Worm (Caenorhabditis elegans) whole organism, L3 larva: ENCODE data around the gene zyx-1.
"Not testable (repeated sequence)": the region's sequence is repeated elsewhere in the genome, so short reads cannot be mapped to it uniquely, and the experiment has no call there.

ENCODE experiments used
- R02D3.7 ChIP-seq: fragments of 150-350 bp; optimal IDR thresholded peaks from 2 replicates; lab custom pipeline; 2014; ENCODE audit warnings: missing biosample characterization, missing genetic modification characterization
- ZK546.5 ChIP-seq: sonication (generic microtip); optimal IDR thresholded peaks from 2 replicates; lab custom pipeline; 2017; ENCODE audit warnings: missing biosample characterization, missing genetic modification characterization
- ama-1 ChIP-seq: fragments of 150-350 bp; optimal IDR thresholded peaks from 2 replicates; lab custom pipeline; 2018
- ceh-16 ChIP-seq: sonication (generic microtip); optimal IDR thresholded peaks from 2 replicates; lab custom pipeline; 2017; ENCODE audit warnings: missing biosample characterization, missing genetic modification characterization
- ceh-28 ChIP-seq: fragments of 150-350 bp; optimal IDR thresholded peaks from 2 replicates; lab custom pipeline; 2014; ENCODE audit warnings: missing biosample characterization, missing genetic modification reagents, missing genetic modification characterization
- ceh-82 ChIP-seq: fragments of 150-350 bp; optimal IDR thresholded peaks from 2 replicates; lab custom pipeline; 2014; ENCODE audit warnings: missing biosample characterization, missing genetic modification characterization
- ceh-9 ChIP-seq: sonication (generic microtip); optimal IDR thresholded peaks from 2 replicates; lab custom pipeline; 2018; ENCODE audit warnings: missing biosample characterization, missing genetic modification characterization
- daf-12 ChIP-seq: fragments of 150-350 bp; optimal IDR thresholded peaks from 2 replicates; lab custom pipeline; 2014; ENCODE audit warnings: missing biosample characterization, missing genetic modification reagents, missing genetic modification characterization
- egl-27 ChIP-seq: sonication (generic microtip); optimal IDR thresholded peaks from 4 replicates; lab custom pipeline; 2017; ENCODE audit warnings: missing biosample characterization, missing genetic modification reagents, missing genetic modification characterization
- elt-3 ChIP-seq, 3 experiments: fragments of 150-350 bp in 1 of 3; sonication (generic microtip) in 2 of 3; optimal IDR thresholded peaks; 2 replicates in 2 of 3; 4 replicates in 1 of 3; lab custom pipeline; 2014 to 2017; ENCODE audit warnings: missing biosample characterization in 3 of 3, missing genetic modification characterization in 3 of 3
- eor-1 ChIP-seq, 2 experiments: fragments of 150-350 bp; optimal IDR thresholded peaks; 2 replicates each; lab custom pipeline; 2014 to 2018; ENCODE audit warnings: missing biosample characterization in 2 of 2, missing genetic modification characterization in 2 of 2
- fos-1 ChIP-seq: fragments of 150-350 bp; optimal IDR thresholded peaks from 2 replicates; lab custom pipeline; 2014; ENCODE audit warnings: missing biosample characterization, missing genetic modification characterization
- hmg-11 ChIP-seq: sonication (generic microtip); optimal IDR thresholded peaks from 2 replicates; lab custom pipeline; 2016; ENCODE audit warnings: missing genetic modification characterization, missing compliant biosample characterization
- jun-1 ChIP-seq: fragments of 150-350 bp; optimal IDR thresholded peaks from 2 replicates; lab custom pipeline; 2014; ENCODE audit warnings: missing biosample characterization, missing genetic modification reagents, missing genetic modification characterization
- lin-15B ChIP-seq: fragments of 150-350 bp; optimal IDR thresholded peaks from 2 replicates; lab custom pipeline; 2014; ENCODE audit warnings: missing biosample characterization, missing genetic modification characterization
- lin-39 ChIP-seq: fragments of 150-350 bp; optimal IDR thresholded peaks from 2 replicates; lab custom pipeline; 2018; ENCODE audit warnings: missing biosample characterization, missing genetic modification reagents, missing genetic modification characterization
- mml-1 ChIP-seq: fragments of 150-350 bp; sonication (generic microtip); optimal IDR thresholded peaks from 3 replicates; lab custom pipeline; 2014; ENCODE audit warnings: missing biosample characterization, missing genetic modification characterization
- nfya-1 ChIP-seq: sonication (generic microtip); optimal IDR thresholded peaks from 2 replicates; lab custom pipeline; 2017; ENCODE audit warnings: missing genetic modification characterization, mild to moderate bottlenecking, missing compliant biosample characterization, antibody characterized with exemption, moderate library complexity; ENCODE audit not compliant: insufficient read depth
- nhr-11 ChIP-seq: fragments of 150-350 bp; optimal IDR thresholded peaks from 2 replicates; lab custom pipeline; 2014; ENCODE audit warnings: missing biosample characterization, missing genetic modification characterization
- nhr-23 ChIP-seq: fragments of 150-350 bp; optimal IDR thresholded peaks from 2 replicates; lab custom pipeline; 2014; ENCODE audit warnings: missing biosample characterization, missing genetic modification reagents, missing genetic modification characterization
- nhr-28 ChIP-seq: fragments of 150-350 bp; optimal IDR thresholded peaks from 2 replicates; lab custom pipeline; 2014; ENCODE audit warnings: missing biosample characterization, missing genetic modification characterization
- nhr-76 ChIP-seq: fragments of 150-350 bp; sonication (generic microtip); optimal IDR thresholded peaks from 5 replicates; lab custom pipeline; 2014; ENCODE audit warnings: missing biosample characterization, missing genetic modification characterization
- pha-4 ChIP-seq: fragments of 150-350 bp; optimal IDR thresholded peaks from 2 replicates; lab custom pipeline; 2014; ENCODE audit warnings: missing biosample characterization, missing genetic modification reagents, missing genetic modification characterization
- sea-2 ChIP-seq: fragments of 150-350 bp; sonication (generic microtip); optimal IDR thresholded peaks from 4 replicates; lab custom pipeline; 2014; ENCODE audit warnings: missing biosample characterization, missing genetic modification reagents, missing genetic modification characterization
- snpc-4 ChIP-seq: fragments of 150-350 bp; optimal IDR thresholded peaks from 2 replicates; lab custom pipeline; 2014; ENCODE audit warnings: missing biosample characterization, missing genetic modification characterization
- ztf-4 ChIP-seq: fragments of 150-350 bp; optimal IDR thresholded peaks from 2 replicates; lab custom pipeline; 2014; ENCODE audit warnings: missing biosample characterization, missing genetic modification characterization

The zyx-1 gene

DNA sequence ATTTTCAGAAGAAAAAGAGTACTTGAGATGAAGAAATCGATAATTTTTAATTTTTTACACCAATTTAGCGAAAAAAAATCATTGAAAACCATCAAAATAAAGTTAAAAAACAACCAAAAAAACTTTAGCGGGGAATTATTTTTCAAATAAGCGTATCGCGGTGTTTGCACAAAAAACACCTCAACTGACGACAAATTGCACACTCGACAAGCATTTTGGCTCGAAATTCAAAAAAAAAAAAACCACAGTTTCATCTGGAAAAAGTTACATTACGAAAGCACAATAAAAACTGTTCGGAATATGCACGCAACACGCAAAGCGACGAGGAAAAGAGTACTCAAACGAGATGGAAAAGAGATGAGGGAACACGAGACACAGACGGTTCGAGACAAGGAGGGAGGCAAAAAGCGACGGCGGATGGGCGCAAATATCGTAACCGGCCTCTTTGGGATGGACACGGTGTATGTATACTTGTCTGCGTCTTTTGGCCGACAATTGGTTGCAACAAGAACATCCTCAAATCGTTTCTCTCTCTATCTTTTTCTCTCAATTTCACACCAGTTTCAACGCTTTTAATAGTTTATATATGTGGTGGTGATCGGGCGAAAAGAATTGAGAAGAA is 26.0 kb upstream of the zyx-1 start (continued):
- TF ChIP-seq ZK546.5 (tag; lab: Kevin White, UChicago) = no peak
- TF ChIP-seq nhr-76 (tag; lab: Kevin White, UChicago) = no peak
- TF ChIP-seq nfya-1 (tag; lab: Kevin White, UChicago) = peak; percentile 83
- TF ChIP-seq jun-1 (tag; lab: Kevin White, UChicago) = no peak
- no peak for TF ChIP-seq sea-2 (GFP tag; lab: Kevin White, UChicago)
- peak; percentile 35 for TF ChIP-seq R02D3.7
- TF ChIP-seq ceh-82 = no peak
- peak; percentile 50 for TF ChIP-seq lin-39 (tag; lab: Kevin White, UChicago)
- no peak for TF ChIP-seq egl-27 (tag; lab: Kevin White, UChicago)
- TF ChIP-seq mml-1 (tag; lab: Kevin White, UChicago) = no peak
- peak; percentile 75 for TF ChIP-seq nhr-23 (tag; lab: Kevin White, UChicago)
- TF ChIP-seq ama-1 (lab: Kevin White, UChicago) = no peak
- TF ChIP-seq fos-1 (tag; lab: Kevin White, UChicago) = no peak
- TF ChIP-seq daf-12 (tag; lab: Kevin White, UChicago) = no peak

ce11 chrII:13031649-13032191 is 25.0 kb upstream of the zyx-1 start, which contains the start of gene F18A11.2:
F18A11.2 (plus strand) TSS chrII:13031699.
- not testable (repeated sequence) for TF ChIP-seq sea-2 (GFP tag; lab: Kevin White, UChicago); hmg-11 (tag; lab: Kevin White, UChicago); lin-15B (tag; lab: Kevin White, UChicago)
- TF ChIP-seq, all 47 proteins: peak for 0; not testable (repeated sequence) for 47

- peak; percentile 38 for TF ChIP-seq pha-4 (tag; lab: Kevin White, UChicago)
- peak; percentile 51 for TF ChIP-seq lin-15B (tag; lab: Kevin White, UChicago)
- TF ChIP-seq mml-1 (tag; lab: Kevin White, UChicago) = no peak
- TF ChIP-seq fos-1 (tag; lab: Kevin White, UChicago) = no peak
- peak; percentile 32 for TF ChIP-seq nfya-1 (tag; lab: Kevin White, UChicago)
- peak; percentile 41 for TF ChIP-seq snpc-4 (tag; lab: Kevin White, UChicago)
Observed at ce11 chrII:13036717-13037116, 20.0 kb upstream of the zyx-1 start, which contains the start of gene F18A11.3. F18A11.3 (minus strand) TSS chrII:13036841.

- not testable (repeated sequence) for TF ChIP-seq ZK546.5 (tag; lab: Kevin White, UChicago); elt-3 (tag; optimal IDR thresholded peaks at IDR 0.05; lab: Kevin White, UChicago); ztf-4 (tag; lab: Kevin White, UChicago)
Observed at ce11 chrII:13043433-13044054, 13.2 kb upstream of the zyx-1 start, which contains the start of gene puf-6. puf-6 (minus strand) TSS chrII:13043445.

DNA sequence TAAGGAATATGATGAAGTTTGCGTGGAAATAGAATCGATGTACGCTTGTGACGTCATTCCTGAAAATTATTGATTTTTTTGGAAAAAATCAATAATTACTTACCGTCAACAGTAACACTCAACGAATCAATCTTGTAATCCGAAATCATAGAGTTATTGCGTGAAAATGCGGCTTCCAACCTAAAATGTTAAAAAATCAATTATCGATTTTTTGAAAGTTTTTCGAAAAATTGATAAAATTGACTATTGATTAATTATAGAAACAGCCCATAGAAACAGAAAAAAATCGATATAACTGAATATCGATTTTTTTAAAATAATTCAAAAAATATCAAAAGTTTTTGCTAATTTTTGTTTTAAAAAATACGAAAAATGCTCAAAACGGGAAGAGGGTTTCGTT is 9.6 kb upstream of the zyx-1 start, which contains the start of gene F42G4.7:
TSS of gene F42G4.7 (minus strand) at position 185 of the 400 bp plus-strand sequence.
- TF ChIP-seq ceh-28 (tag; lab: Kevin White, UChicago) = peak; percentile 67

DNA sequence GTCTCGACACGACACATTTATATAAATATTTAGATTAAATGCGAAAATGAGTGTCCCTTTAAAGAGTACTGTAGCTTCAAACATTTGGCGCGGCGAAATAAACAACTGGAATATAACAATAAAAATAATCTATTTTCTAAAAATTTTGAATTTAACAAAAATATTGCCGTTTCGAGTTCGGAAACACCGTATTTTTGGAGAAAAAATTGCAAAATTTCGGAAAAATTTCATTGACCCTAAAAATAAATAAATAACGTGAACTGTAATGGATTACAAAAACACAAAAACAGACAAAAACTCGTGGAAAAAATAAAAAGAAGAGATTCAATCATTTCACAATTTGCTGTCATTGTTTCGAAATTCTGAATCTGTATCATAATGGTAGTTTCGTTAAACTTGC is 9.1 kb upstream of the zyx-1 start, which contains the start of gene F42G4.2:
TSS of gene F42G4.2 (plus strand) at position 301 of the 400 bp plus-strand sequence.
- not testable (repeated sequence) for TF ChIP-seq eor-1 (tag; optimal IDR thresholded peaks at IDR 0.05; lab: Kevin White, UChicago); nhr-28 (tag; lab: Kevin White, UChicago); fos-1 (tag; lab: Kevin White, UChicago)

- TF ChIP-seq nhr-11 = no peak
- TF ChIP-seq ceh-9 (tag; lab: Kevin White, UChicago) = no peak
- TF ChIP-seq eor-1 (tag; optimal IDR thresholded peaks at IDR 0.05; lab: Kevin White, UChicago) = no peak
- TF ChIP-seq egl-27 (tag; lab: Kevin White, UChicago) = no peak
- no peak for TF ChIP-seq ceh-16 (tag; lab: Kevin White, UChicago)
- TF ChIP-seq hmg-11 (tag; lab: Kevin White, UChicago) = no peak
- TF ChIP-seq fos-1 (tag; lab: Kevin White, UChicago) = no peak
- TF ChIP-seq nfya-1 (tag; lab: Kevin White, UChicago) = no peak
Observed at ce11 chrII:13050050-13050449, 6.7 kb upstream of the zyx-1 start.
